Fruit fly (Drosophila melanogaster) whole organism, embryonic: Measurements from ENCODE around the gene DAAM.

Experiments used
- B-H1 ChIP-seq: fragments of 200-800 bp; sonication (Bioruptor generic); IDR thresholded peaks from 3 replicates; pipeline ENCODE4 v1.3.6; 2022; ENCODE audit warnings: missing biosample characterization, missing genetic modification characterization
- Blimp-1 ChIP-seq: fragments of 200-800 bp; sonication (Bioruptor generic); optimal IDR thresholded peaks from 3 replicates; lab custom pipeline; 2018; ENCODE audit warnings: missing biosample characterization, missing genetic modification characterization, mild to moderate bottlenecking, moderate library complexity, missing genetic modification reagents
- CG10979 ChIP-seq: fragments of 200-800 bp; sonication (Bioruptor generic); optimal IDR thresholded peaks from 2 replicates; lab custom pipeline; 2018; ENCODE audit warnings: missing biosample characterization, mild to moderate bottlenecking, missing genetic modification characterization, moderate library complexity
- CG13296 ChIP-seq: fragments of 200-800 bp; sonication (Bioruptor generic); optimal IDR thresholded peaks from 3 replicates; lab custom pipeline; 2018; ENCODE audit warnings: missing biosample characterization, mild to moderate bottlenecking, missing genetic modification characterization
- CG13894 ChIP-seq: fragments of 200-800 bp; sonication (Bioruptor generic); optimal IDR thresholded peaks from 3 replicates; lab custom pipeline; 2018; ENCODE audit warnings: missing biosample characterization, mild to moderate bottlenecking, missing genetic modification characterization, moderate library complexity
- CG14667 ChIP-seq: fragments of 200-800 bp; sonication (Bioruptor generic); IDR thresholded peaks from 2 replicates; pipeline ENCODE4 v1.3.6; 2022; ENCODE audit warnings: missing biosample characterization, missing genetic modification characterization
- CG15073 ChIP-seq: fragments of 200-800 bp; sonication (Bioruptor generic); optimal IDR thresholded peaks from 2 replicates; lab custom pipeline; 2016; ENCODE audit warnings: missing biosample characterization, missing genetic modification characterization
- CG15479 ChIP-seq: fragments of 200-800 bp; sonication (Bioruptor generic); optimal IDR thresholded peaks from 3 replicates; lab custom pipeline; 2019; ENCODE audit warnings: missing biosample characterization, mild to moderate bottlenecking, missing genetic modification characterization, moderate library complexity
- CG15514 ChIP-seq: fragments of 200-800 bp; sonication (Bioruptor generic); optimal IDR thresholded peaks from 3 replicates; lab custom pipeline; 2017; ENCODE audit warnings: missing biosample characterization, missing genetic modification characterization, mild to moderate bottlenecking, moderate library complexity, missing genetic modification reagents
- CG1603 ChIP-seq: fragments of 200-800 bp; sonication (Bioruptor generic); optimal IDR thresholded peaks from 2 replicates; lab custom pipeline; 2019; ENCODE audit warnings: missing biosample characterization, mild to moderate bottlenecking, missing genetic modification characterization, moderate library complexity
- CG17829 ChIP-seq: fragments of 200-800 bp; optimal IDR thresholded peaks from 2 replicates; lab custom pipeline; 2019; ENCODE audit warnings: missing biosample characterization, mild to moderate bottlenecking, missing genetic modification characterization, moderate library complexity
- CG2120 ChIP-seq: fragments of 200-800 bp; sonication (Bioruptor generic); optimal IDR thresholded peaks from 3 replicates; lab custom pipeline; 2016; ENCODE audit warnings: missing biosample characterization, missing genetic modification characterization
- CG4820 ChIP-seq: fragments of 200-800 bp; sonication (Bioruptor generic); optimal IDR thresholded peaks from 3 replicates; lab custom pipeline; 2016; ENCODE audit warnings: missing biosample characterization, missing genetic modification characterization
- CG6813 ChIP-seq: fragments of 200-800 bp; sonication (Bioruptor generic); optimal IDR thresholded peaks from 2 replicates; lab custom pipeline; 2017; ENCODE audit warnings: missing biosample characterization, missing genetic modification characterization, mild to moderate bottlenecking, moderate library complexity, missing genetic modification reagents
- CG6854 ChIP-seq: fragments of 200-800 bp; sonication (Bioruptor generic); optimal IDR thresholded peaks from 3 replicates; lab custom pipeline; 2017; ENCODE audit warnings: missing biosample characterization, mild to moderate bottlenecking, missing genetic modification characterization
- CG8478 ChIP-seq: fragments of >200 bp; optimal IDR thresholded peaks from 2 replicates; lab custom pipeline; 2018
- CG9727 ChIP-seq: fragments of 200-800 bp; sonication (Bioruptor generic); optimal IDR thresholded peaks from 3 replicates; lab custom pipeline; 2017; ENCODE audit warnings: missing biosample characterization, mild to moderate bottlenecking, missing genetic modification characterization
- CG9817 ChIP-seq: fragments of 200-800 bp; sonication (Bioruptor generic); optimal IDR thresholded peaks from 2 replicates; lab custom pipeline; 2018; ENCODE audit warnings: missing biosample characterization, mild to moderate bottlenecking, missing genetic modification characterization, moderate library complexity
- CG9932 ChIP-seq: fragments of 200-800 bp; sonication (Bioruptor generic); IDR thresholded peaks from 2 replicates; pipeline ENCODE4 v1.3.6; 2022; ENCODE audit warnings: missing biosample characterization, missing genetic modification characterization
- CTCF ChIP-seq: fragments of 200-800 bp; sonication (Bioruptor generic); optimal IDR thresholded peaks from 2 replicates; lab custom pipeline; 2017; ENCODE audit warnings: missing biosample characterization, mild to moderate bottlenecking, missing genetic modification characterization, moderate library complexity
- Dek ChIP-seq: fragments of 200-800 bp; sonication (Bioruptor generic); optimal IDR thresholded peaks from 3 replicates; lab custom pipeline; 2019; ENCODE audit warnings: missing biosample characterization, mild to moderate bottlenecking, missing genetic modification characterization, moderate library complexity
- Dip3 ChIP-seq: fragments of 200-800 bp; sonication (Bioruptor generic); optimal IDR thresholded peaks from 3 replicates; lab custom pipeline; 2016; ENCODE audit warnings: missing biosample characterization, missing genetic modification characterization
- Dp ChIP-seq: fragments of 200-800 bp; sonication (Bioruptor generic); optimal IDR thresholded peaks from 2 replicates; lab custom pipeline; 2018; ENCODE audit warnings: missing biosample characterization, mild to moderate bottlenecking, missing genetic modification characterization, moderate library complexity
- Eip74EF ChIP-seq, 2 experiments: fragments of 200-800 bp in 1 of 2; fragments of >200 bp in 1 of 2; sonication (Bioruptor generic) in 1 of 2; optimal IDR thresholded peaks; 2 replicates each; lab custom pipeline; 2017 to 2019; ENCODE audit warnings: missing biosample characterization in 2 of 2, missing genetic modification characterization in 2 of 2, mild to moderate bottlenecking in 1 of 2, moderate library complexity in 1 of 2
- H15 ChIP-seq: fragments of 200-800 bp; sonication (Bioruptor generic); IDR thresholded peaks from 3 replicates; pipeline ENCODE4 v1.3.6; 2022; ENCODE audit warnings: missing biosample characterization, missing genetic modification characterization
- H2.0 ChIP-seq: fragments of 200-800 bp; sonication (Bioruptor generic); IDR thresholded peaks from 2 replicates; pipeline ENCODE4 v1.3.6; 2022; ENCODE audit warnings: missing biosample characterization, missing genetic modification characterization
- Hand ChIP-seq: fragments of 200-800 bp; sonication (Bioruptor generic); optimal IDR thresholded peaks from 2 replicates; lab custom pipeline; 2017; ENCODE audit warnings: mild to moderate bottlenecking, missing biosample characterization, missing genetic modification reagents, missing genetic modification characterization
- Hr3 ChIP-seq: fragments of 200-800 bp; sonication (Bioruptor generic); optimal IDR thresholded peaks from 3 replicates; lab custom pipeline; 2016; ENCODE audit warnings: missing biosample characterization, missing genetic modification characterization
- Hr51 ChIP-seq, 2 experiments: fragments of 200-800 bp; sonication (Bioruptor generic); optimal IDR thresholded peaks; 2 replicates in 1 of 2; 3 replicates in 1 of 2; lab custom pipeline; 2016 to 2018; ENCODE audit warnings: missing biosample characterization in 2 of 2, missing genetic modification characterization in 2 of 2, mild to moderate bottlenecking in 1 of 2, moderate library complexity in 1 of 2
- Lim3 ChIP-seq: fragments of 200-800 bp; sonication (Bioruptor generic); IDR thresholded peaks from 2 replicates; pipeline ENCODE4 v1.3.6; 2022; ENCODE audit warnings: missing biosample characterization, missing genetic modification characterization
- MTF-1 ChIP-seq: fragments of 200-800 bp; sonication (Bioruptor generic); optimal IDR thresholded peaks from 2 replicates; lab custom pipeline; 2018; ENCODE audit warnings: missing biosample characterization, mild to moderate bottlenecking, missing genetic modification characterization, borderline replicate concordance
- Mad ChIP-seq: fragments of 200-800 bp; sonication (Bioruptor generic); optimal IDR thresholded peaks from 2 replicates; lab custom pipeline; 2016; ENCODE audit warnings: missing biosample characterization, missing genetic modification characterization
- Rfx ChIP-seq: fragments of 200-800 bp; sonication (Bioruptor generic); IDR thresholded peaks from 2 replicates; pipeline ENCODE4 v1.3.6; 2022; ENCODE audit warnings: missing biosample characterization, missing genetic modification characterization
- Spps ChIP-seq: fragments of 200-800 bp; sonication (Bioruptor generic); optimal IDR thresholded peaks from 2 replicates; lab custom pipeline; 2018; ENCODE audit warnings: missing biosample characterization, mild to moderate bottlenecking, missing genetic modification characterization
- br ChIP-seq: fragments of >200 bp; optimal IDR thresholded peaks from 2 replicates; lab custom pipeline; 2017
- cg ChIP-seq: fragments of 200-800 bp; sonication (Bioruptor generic); optimal IDR thresholded peaks from 3 replicates; lab custom pipeline; 2019; ENCODE audit warnings: missing biosample characterization, mild to moderate bottlenecking, missing genetic modification characterization, moderate library complexity
- crol ChIP-seq: fragments of 200-800 bp; sonication (Bioruptor generic); IDR thresholded peaks from 2 replicates; pipeline ENCODE4 v1.3.6; 2022; ENCODE audit warnings: missing biosample characterization, missing genetic modification characterization
- disco-r ChIP-seq: fragments of 200-800 bp; sonication (Bioruptor generic); optimal IDR thresholded peaks from 2 replicates; lab custom pipeline; 2016; ENCODE audit warnings: missing biosample characterization, missing genetic modification characterization
- fd102C ChIP-seq: fragments of 200-800 bp; sonication (Bioruptor generic); optimal IDR thresholded peaks from 2 replicates; lab custom pipeline; 2018; ENCODE audit warnings: missing biosample characterization, mild to moderate bottlenecking, missing genetic modification characterization, moderate library complexity
- grn ChIP-seq: fragments of 200-800 bp; sonication (Bioruptor generic); optimal IDR thresholded peaks from 3 replicates; lab custom pipeline; 2017; ENCODE audit warnings: missing biosample characterization, missing genetic modification characterization
- h ChIP-seq: fragments of >200 bp; optimal IDR thresholded peaks from 2 replicates; lab custom pipeline; 2017
- hth ChIP-seq: fragments of >200 bp; optimal IDR thresholded peaks from 2 replicates; lab custom pipeline; 2017; ENCODE audit warnings: inconsistent platforms
- inv ChIP-seq: fragments of 200-800 bp; sonication (Bioruptor generic); IDR thresholded peaks from 2 replicates; pipeline ENCODE4 v1.3.6; 2022; ENCODE audit warnings: missing biosample characterization, missing genetic modification characterization; ENCODE audit not compliant: partially characterized antibody
- maf-S ChIP-seq: fragments of 200-800 bp; sonication (Bioruptor generic); optimal IDR thresholded peaks from 2 replicates; lab custom pipeline; 2016; ENCODE audit warnings: missing biosample characterization, missing genetic modification characterization
- mam ChIP-seq: fragments of 200-800 bp; sonication (Bioruptor generic); optimal IDR thresholded peaks from 3 replicates; lab custom pipeline; 2016; ENCODE audit warnings: missing biosample characterization, missing genetic modification characterization
- mirr ChIP-seq: fragments of 200-800 bp; sonication (Bioruptor generic); optimal IDR thresholded peaks from 3 replicates; lab custom pipeline; 2018; ENCODE audit warnings: missing biosample characterization, mild to moderate bottlenecking, missing genetic modification characterization
- org-1 ChIP-seq: fragments of 200-800 bp; sonication (Bioruptor generic); optimal IDR thresholded peaks from 2 replicates; lab custom pipeline; 2017; ENCODE audit warnings: missing biosample characterization, missing genetic modification characterization
- pros ChIP-seq: fragments of 200-800 bp; sonication (Bioruptor generic); optimal IDR thresholded peaks from 3 replicates; lab custom pipeline; 2019; ENCODE audit warnings: missing biosample characterization, mild to moderate bottlenecking, missing genetic modification characterization, moderate library complexity
- ranshi ChIP-seq: fragments of 200-800 bp; sonication (Bioruptor generic); IDR thresholded peaks from 2 replicates; pipeline ENCODE4 v1.3.6; 2022; ENCODE audit warnings: missing biosample characterization, missing genetic modification characterization
- sima ChIP-seq: fragments of 200-800 bp; sonication (Bioruptor generic); optimal IDR thresholded peaks from 2 replicates; lab custom pipeline; 2016; ENCODE audit warnings: missing biosample characterization, missing genetic modification characterization
- so ChIP-seq: fragments of 200-800 bp; sonication (Bioruptor generic); IDR thresholded peaks from 3 replicates; pipeline ENCODE4 v1.3.6; 2022; ENCODE audit warnings: missing biosample characterization, missing genetic modification characterization
- trh ChIP-seq: fragments of 200-800 bp; sonication (Bioruptor generic); optimal IDR thresholded peaks from 2 replicates; lab custom pipeline; 2016; ENCODE audit warnings: missing biosample characterization, missing genetic modification characterization
- ttk ChIP-seq: fragments of 200-800 bp; sonication (Bioruptor generic); IDR thresholded peaks from 2 replicates; pipeline ENCODE4 v2.1.2; 2022; ENCODE audit warnings: missing biosample characterization, missing genetic modification characterization
- usp ChIP-seq: fragments of >200 bp; optimal IDR thresholded peaks from 2 replicates; lab custom pipeline; 2017; ENCODE audit warnings: missing biosample characterization, missing genetic modification characterization

Gene DAAM

dm6 chrX:1260327-1260726 is 61.8 kb downstream of the DAAM start (continued):
- no peak for TF ChIP-seq Hand (GFP tag; lab: Kevin White, UChicago)
- TF ChIP-seq Lim3 (GFP tag; lab: Robert Waterston, UW), result no peak
- no peak for TF ChIP-seq sima (GFP tag; lab: Kevin White, UChicago)
- TF ChIP-seq crol (GFP tag; lab: Robert Waterston, UW), result no peak
- TF ChIP-seq usp (GFP tag; lab: Kevin White, UChicago), result no peak
- TF ChIP-seq grn (GFP tag; lab: Kevin White, UChicago), result no peak
- TF ChIP-seq mirr (GFP tag; lab: Kevin White, UChicago), result no peak
- no peak for TF ChIP-seq Dp (GFP tag; lab: Kevin White, UChicago)
- TF ChIP-seq H2.0 (GFP tag; lab: Robert Waterston, UW), result no peak
- no peak for TF ChIP-seq CG10979 (tag; lab: Kevin White, UChicago)
- TF ChIP-seq ranshi (GFP tag; lab: Robert Waterston, UW), result no peak
- no peak for TF ChIP-seq inv (GFP tag; lab: Robert Waterston, UW)
- TF ChIP-seq disco-r, result no peak
- no peak for TF ChIP-seq H15 (GFP tag; lab: Robert Waterston, UW)
- TF ChIP-seq org-1 (GFP tag; lab: Kevin White, UChicago), result no peak
- no peak for TF ChIP-seq pros (GFP tag; lab: Kevin White, UChicago)
- TF ChIP-seq Rfx (GFP tag; lab: Robert Waterston, UW), result peak; percentile 62; the same call in 1 of the 2 replicates
- no peak for TF ChIP-seq CG17829 (tag; lab: Kevin White, UChicago)
- peak; percentile 36 for TF ChIP-seq mam (GFP tag; lab: Kevin White, UChicago)
- TF ChIP-seq Eip74EF (GFP tag; optimal IDR thresholded peaks at IDR 0.05; lab: Kevin White, UChicago), result no peak
- no peak for TF ChIP-seq so (GFP tag; lab: Robert Waterston, UW)
- TF ChIP-seq CG4820 (GFP tag; lab: Kevin White, UChicago), result no peak
- no peak for TF ChIP-seq CG15514 (GFP tag; lab: Kevin White, UChicago)
- no peak for TF ChIP-seq B-H1
- TF ChIP-seq CG9817, result peak; percentile 13
- no peak for TF ChIP-seq CG1603 (tag; lab: Kevin White, UChicago)
- no peak for TF ChIP-seq Dip3
- TF ChIP-seq Blimp-1 (GFP tag; lab: Kevin White, UChicago), result no peak
- no peak for TF ChIP-seq br (lab: Kevin White, UChicago)
- no peak for TF ChIP-seq hth (lab: Kevin White, UChicago)
- TF ChIP-seq cg (GFP tag; lab: Kevin White, UChicago), result no peak
- TF ChIP-seq MTF-1 (GFP tag; lab: Kevin White, UChicago), result no peak
- no peak for TF ChIP-seq CTCF (GFP tag; lab: Kevin White, UChicago)
- no peak for TF ChIP-seq Dek (tag; lab: Kevin White, UChicago)
- peak; percentile 55 for TF ChIP-seq CG2120 (GFP tag; lab: Kevin White, UChicago)
- no peak for TF ChIP-seq ttk
- TF ChIP-seq CG13894 (tag; lab: Kevin White, UChicago), result peak; percentile 53
- TF ChIP-seq maf-S, result no peak
- no peak for TF ChIP-seq h (lab: Kevin White, UChicago)
- TF ChIP-seq CG6854, result no peak
- no peak for TF ChIP-seq CG8478
- TF ChIP-seq Mad, result no peak
- no peak for TF ChIP-seq CG15479 (GFP tag; lab: Kevin White, UChicago)
- TF ChIP-seq CG15073 (GFP tag; lab: Kevin White, UChicago), result no peak
- no peak for TF ChIP-seq CG6813 (GFP tag; lab: Kevin White, UChicago)
- TF ChIP-seq CG13296 (GFP tag; lab: Kevin White, UChicago), result peak; percentile 42
- no peak for TF ChIP-seq Spps
- TF ChIP-seq Hr51 (GFP tag; optimal IDR thresholded peaks at IDR 0.05; lab: Kevin White, UChicago), result peak in 1 of 2 experiments; percentile 30
- no peak for TF ChIP-seq CG14667 (GFP tag; lab: Robert Waterston, UW)
- TF ChIP-seq CG9727 (GFP tag; lab: Kevin White, UChicago), result no peak
- TF ChIP-seq trh (GFP tag; lab: Kevin White, UChicago), result no peak
- TF ChIP-seq Hr3, result no peak
- no peak for TF ChIP-seq fd102C
- peak; percentile 60 for TF ChIP-seq CG9932
